Fruit fly (Drosophila melanogaster) whole organism, embryonic: ENCODE measurements around the gene Rai1.

ENCODE experiments used
- Awh ChIP-seq: fragments of 200-800 bp; sonication (Bioruptor generic); IDR thresholded peaks from 2 replicates; pipeline ENCODE4, ENCODE4 v1.3.6; 2022; ENCODE audit warnings: missing biosample characterization, missing genetic modification characterization
- C15 ChIP-seq: fragments of 200-800 bp; sonication (Bioruptor generic); IDR thresholded peaks from 3 replicates; pipeline ENCODE4 v1.3.6; 2022; ENCODE audit warnings: missing biosample characterization, missing genetic modification characterization
- CG1024 ChIP-seq: fragments of 200-800 bp; sonication (Bioruptor generic); IDR thresholded peaks from 2 replicates; pipeline ENCODE4 v1.3.6; 2022; ENCODE audit warnings: missing biosample characterization, missing genetic modification characterization
- CG10462 ChIP-seq: fragments of 200-800 bp; sonication (Bioruptor generic); optimal IDR thresholded peaks from 2 replicates; lab custom pipeline; 2016; ENCODE audit warnings: missing biosample characterization, missing genetic modification characterization
- CG13775 ChIP-seq: fragments of 200-800 bp; sonication (Bioruptor generic); optimal IDR thresholded peaks from 3 replicates; lab custom pipeline; 2017; ENCODE audit warnings: missing biosample characterization, mild to moderate bottlenecking, missing genetic modification characterization
- CG13894 ChIP-seq: fragments of 200-800 bp; sonication (Bioruptor generic); optimal IDR thresholded peaks from 3 replicates; lab custom pipeline; 2018; ENCODE audit warnings: missing biosample characterization, mild to moderate bottlenecking, missing genetic modification characterization, moderate library complexity
- CG15073 ChIP-seq: fragments of 200-800 bp; sonication (Bioruptor generic); optimal IDR thresholded peaks from 2 replicates; lab custom pipeline; 2016; ENCODE audit warnings: missing biosample characterization, missing genetic modification characterization
- CG1832 ChIP-seq: fragments of 200-800 bp; sonication (Bioruptor generic); optimal IDR thresholded peaks from 2 replicates; lab custom pipeline; 2017; ENCODE audit warnings: missing biosample characterization, mild to moderate bottlenecking, missing genetic modification characterization, inconsistent platforms
- CG18599 ChIP-seq: fragments of 200-800 bp; sonication (Bioruptor generic); optimal IDR thresholded peaks from 3 replicates; lab custom pipeline; 2017; ENCODE audit warnings: missing biosample characterization, missing genetic modification characterization, mild to moderate bottlenecking, moderate library complexity, missing genetic modification reagents
- CG2202 ChIP-seq: fragments of 200-800 bp; sonication (Bioruptor generic); optimal IDR thresholded peaks from 2 replicates; lab custom pipeline; 2018; ENCODE audit warnings: missing biosample characterization, mild to moderate bottlenecking, missing genetic modification characterization
- CG4617 ChIP-seq: fragments of 200-800 bp; sonication (Bioruptor generic); optimal IDR thresholded peaks from 3 replicates; lab custom pipeline; 2016; ENCODE audit warnings: missing biosample characterization, missing genetic modification characterization, borderline replicate concordance
- CG7271 ChIP-seq: fragments of 200-800 bp; sonication (Bioruptor generic); optimal IDR thresholded peaks from 2 replicates; lab custom pipeline; 2018; ENCODE audit warnings: missing biosample characterization, mild to moderate bottlenecking, missing genetic modification characterization, moderate library complexity
- CG7745 ChIP-seq: fragments of 200-800 bp; sonication (Bioruptor generic); optimal IDR thresholded peaks from 2 replicates; lab custom pipeline; 2018; ENCODE audit warnings: missing biosample characterization, mild to moderate bottlenecking, missing genetic modification characterization, moderate library complexity
- CG7786 ChIP-seq: fragments of 200-800 bp; sonication (Bioruptor generic); optimal IDR thresholded peaks from 2 replicates; lab custom pipeline; 2016; ENCODE audit warnings: missing biosample characterization, missing genetic modification characterization
- CG8944 ChIP-seq: fragments of 200-800 bp; sonication (Bioruptor generic); optimal IDR thresholded peaks from 3 replicates; lab custom pipeline; 2016; ENCODE audit warnings: missing biosample characterization, missing genetic modification characterization
- CG9609 ChIP-seq: fragments of 200-800 bp; sonication (Bioruptor generic); optimal IDR thresholded peaks from 3 replicates; lab custom pipeline; 2016; ENCODE audit warnings: missing biosample characterization, missing genetic modification characterization
- Dll ChIP-seq: fragments of 200-800 bp; sonication (Bioruptor generic); IDR thresholded peaks from 4 replicates; pipeline ENCODE4 v1.3.6; 2022; ENCODE audit warnings: missing biosample characterization, missing genetic modification characterization; ENCODE audit not compliant: partially characterized antibody
- Doc3 ChIP-seq: fragments of 200-800 bp; sonication (Bioruptor generic); IDR thresholded peaks from 3 replicates; pipeline ENCODE4 v1.3.6; 2022; ENCODE audit warnings: missing biosample characterization, missing genetic modification characterization; ENCODE audit not compliant: partially characterized antibody
- E2f2 ChIP-seq: fragments of 200-800 bp; sonication (Bioruptor generic); IDR thresholded peaks from 2 replicates; pipeline ENCODE4 v1.3.6; 2022; ENCODE audit warnings: missing biosample characterization, missing genetic modification characterization
- ERR ChIP-seq: fragments of 200-800 bp; sonication (Bioruptor generic); optimal IDR thresholded peaks from 2 replicates; lab custom pipeline; 2016; ENCODE audit warnings: missing biosample characterization, missing genetic modification characterization
- GATAe ChIP-seq: fragments of 200-800 bp; sonication (Bioruptor generic); conservative IDR thresholded peaks from 2 replicates; pipeline ENCODE4 v1.3.6; 2022; ENCODE audit warnings: missing biosample characterization, missing genetic modification characterization
- H2.0 ChIP-seq: fragments of 200-800 bp; sonication (Bioruptor generic); IDR thresholded peaks from 2 replicates; pipeline ENCODE4 v1.3.6; 2022; ENCODE audit warnings: missing biosample characterization, missing genetic modification characterization
- HLH54F ChIP-seq: fragments of 200-800 bp; sonication (Bioruptor generic); optimal IDR thresholded peaks from 3 replicates; lab custom pipeline; 2016; ENCODE audit warnings: missing biosample characterization, missing genetic modification characterization
- NC2α ChIP-seq: fragments of 200-800 bp; sonication (Bioruptor generic); optimal IDR thresholded peaks from 2 replicates; lab custom pipeline; 2016; ENCODE audit warnings: missing biosample characterization, missing genetic modification characterization
- Vsx1 ChIP-seq: fragments of 200-800 bp; sonication (Bioruptor generic); optimal IDR thresholded peaks from 2 replicates; lab custom pipeline; 2017; ENCODE audit warnings: missing biosample characterization, mild to moderate bottlenecking, missing genetic modification characterization, missing genetic modification reagents
- ase ChIP-seq: fragments of 200-800 bp; sonication (Bioruptor generic); IDR thresholded peaks from 3 replicates; pipeline ENCODE4 v1.3.6; 2022; ENCODE audit warnings: missing biosample characterization, missing genetic modification characterization
- ash1 ChIP-seq: fragments of 200-800 bp; sonication (Bioruptor generic); optimal IDR thresholded peaks from 2 replicates; lab custom pipeline; 2018; ENCODE audit warnings: missing biosample characterization, mild to moderate bottlenecking, missing genetic modification characterization
- bowl ChIP-seq: fragments of 200-800 bp; sonication (Bioruptor generic); IDR thresholded peaks from 2 replicates; pipeline ENCODE4 v1.3.6; 2022; ENCODE audit warnings: missing biosample characterization, missing genetic modification characterization
- danr ChIP-seq: fragments of 200-800 bp; sonication (Bioruptor generic); IDR thresholded peaks from 2 replicates; pipeline ENCODE4 v1.3.6; 2022; ENCODE audit warnings: missing biosample characterization, missing genetic modification characterization
- dimm ChIP-seq: fragments of 200-800 bp; sonication (Bioruptor generic); IDR thresholded peaks from 2 replicates; pipeline ENCODE4 v1.3.6; 2022; ENCODE audit warnings: missing biosample characterization, missing genetic modification characterization
- dpn ChIP-seq, 2 experiments: fragments of 200-800 bp; sonication (Bioruptor generic); optimal IDR thresholded peaks; 3 replicates each; lab custom pipeline; 2016; ENCODE audit warnings: missing biosample characterization in 2 of 2, missing genetic modification characterization in 2 of 2
- ewg ChIP-seq: fragments of 200-800 bp; sonication (Bioruptor generic); optimal IDR thresholded peaks from 3 replicates; lab custom pipeline; 2017; ENCODE audit warnings: mild to moderate bottlenecking, missing biosample characterization, missing genetic modification reagents, missing genetic modification characterization
- eyg ChIP-seq: fragments of 200-800 bp; sonication (Bioruptor generic); optimal IDR thresholded peaks from 3 replicates; lab custom pipeline; 2016; ENCODE audit warnings: missing biosample characterization, missing genetic modification characterization
- hb ChIP-seq: fragments of 200-800 bp; sonication (Bioruptor generic); IDR thresholded peaks from 3 replicates; pipeline ENCODE4 v1.3.6; 2022; ENCODE audit warnings: missing biosample characterization, missing genetic modification characterization; ENCODE audit not compliant: partially characterized antibody
- pan ChIP-seq, 4 experiments: fragments of >200 bp in 3 of 4; fragments of 200-800 bp in 1 of 4; sonication (Bioruptor generic) in 1 of 4; optimal IDR thresholded peaks in 3 of 4; IDR thresholded peaks in 1 of 4; 2 replicates each; pipeline versions ENCODE4 v1.3.6 to Lab custom; 2017 to 2022; ENCODE audit warnings: missing biosample characterization in 2 of 4, missing genetic modification characterization in 2 of 4, mixed read lengths in 1 of 4
- phol ChIP-seq: fragments of 200-800 bp; sonication (Bioruptor generic); optimal IDR thresholded peaks from 3 replicates; lab custom pipeline; 2018; ENCODE audit warnings: missing biosample characterization, mild to moderate bottlenecking, missing genetic modification characterization, moderate library complexity
- seq ChIP-seq: fragments of 200-800 bp; sonication (Bioruptor generic); IDR thresholded peaks from 2 replicates; pipeline ENCODE4 v1.3.6; 2022; ENCODE audit warnings: missing biosample characterization, missing genetic modification characterization
- sob ChIP-seq: fragments of 200-800 bp; sonication (Bioruptor generic); IDR thresholded peaks from 2 replicates; pipeline ENCODE4 v1.3.6; 2022; ENCODE audit warnings: missing biosample characterization, missing genetic modification characterization
- ssp ChIP-seq: fragments of 200-800 bp; sonication (Bioruptor generic); IDR thresholded peaks from 2 replicates; pipeline ENCODE4 v1.3.6; 2022; ENCODE audit warnings: missing biosample characterization, missing genetic modification characterization
- tap ChIP-seq: fragments of 200-800 bp; optimal IDR thresholded peaks from 3 replicates; lab custom pipeline; 2019; ENCODE audit warnings: missing biosample characterization, mild to moderate bottlenecking, missing genetic modification characterization, moderate library complexity
- vfl ChIP-seq: fragments of 200-800 bp; sonication (Bioruptor generic); optimal IDR thresholded peaks from 2 replicates; lab custom pipeline; 2016; ENCODE audit warnings: missing biosample characterization, missing genetic modification characterization

The Rai1 gene

dm6 chrX:16822080-16822479, 18.9 kb upstream of the Rai1 start (continued):
- TF ChIP-seq CG7271 (no peak), CG7745 (tag; lab: Kevin White, UChicago) (no peak), dpn (GFP tag; optimal IDR thresholded peaks at IDR 0.05; lab: Kevin White, UChicago) (peak in 1 of 2 experiments; percentile 23), CG13894 (no peak), CG8944 (GFP tag; lab: Kevin White, UChicago) (no peak), vfl (no peak), CG15073 (GFP tag; lab: Kevin White, UChicago) (no peak), CG18599 (GFP tag; lab: Kevin White, UChicago) (peak; percentile 58), CG10462 (GFP tag; lab: Kevin White, UChicago) (no peak), Dll (GFP tag; lab: Robert Waterston, UW) (no peak), ssp (no peak), sob (peak; percentile 42; the same call in 1 of the 2 replicates), ERR (GFP tag; lab: Kevin White, UChicago) (no peak), HLH54F (GFP tag; lab: Kevin White, UChicago) (no peak), CG1024 (GFP tag; lab: Robert Waterston, UW) (no peak), pan (optimal IDR thresholded peaks at IDR 0.05; lab: Kevin White, UChicago) (no peak), pan (GFP tag; optimal IDR thresholded peaks at IDR 0.05 in 1 of 2, IDR thresholded peaks at IDR 0.05 in 1 of 2) (peak in 1 of 2 experiments; percentile 70), Doc3 (GFP tag; lab: Robert Waterston, UW) (no peak), CG7786 (GFP tag; lab: Kevin White, UChicago) (no peak), C15 (GFP tag; lab: Robert Waterston, UW) (no peak), E2f2 (GFP tag; lab: Robert Waterston, UW) (peak; percentile 47; the same call in 1 of the 2 replicates), ash1 (GFP tag; lab: Kevin White, UChicago) (no peak), dimm (GFP tag; lab: Robert Waterston, UW) (peak; percentile 27; the same call in 1 of the 2 replicates), CG2202 (tag; lab: Kevin White, UChicago) (no peak), phol (tag; lab: Kevin White, UChicago) (peak; percentile 56), NC2α (GFP tag; lab: Kevin White, UChicago) (no peak), CG13775 (peak; percentile 3), ase (GFP tag; lab: Robert Waterston, UW) (peak; percentile 61; the same call in 2 of the 3 replicates), danr (GFP tag; lab: Robert Waterston, UW) (no peak), seq (GFP tag; lab: Robert Waterston, UW) (no peak), Awh (GFP tag; lab: Robert Waterston, UW) (peak; percentile 61; the same call in 1 of the 2 replicates), tap (tag; lab: Kevin White, UChicago) (peak; percentile 50), Vsx1 (GFP tag; lab: Kevin White, UChicago) (no peak), H2.0 (GFP tag; lab: Robert Waterston, UW) (peak; percentile 42; the same call in 1 of the 2 replicates), hb (GFP tag; lab: Robert Waterston, UW) (no peak), GATAe (GFP tag; lab: Robert Waterston, UW) (0 out of 2 replicates have a peak, but pooled peaks have one; percentile 12), CG4617 (GFP tag; lab: Kevin White, UChicago) (no peak), ewg (peak; percentile 32), bowl (GFP tag; lab: Robert Waterston, UW) (0 out of 2 replicates have a peak, but pooled peaks have one; percentile 18), CG9609 (GFP tag; lab: Kevin White, UChicago) (no peak), CG1832 (GFP tag; lab: Kevin White, UChicago) (no peak), eyg (GFP tag; lab: Kevin White, UChicago) (no peak)
